Worm (Caenorhabditis elegans) whole organism, early embryonic: ENCODE data around the gene nrde-4.

ENCODE experiments used
- B0310.2 ChIP-seq: sonication (generic microtip); optimal IDR thresholded peaks from 2 replicates; lab custom pipeline; 2016; ENCODE audit warnings: mild to moderate bottlenecking, missing genetic modification characterization, missing compliant biosample characterization
- F13C5.2 ChIP-seq: sonication (generic microtip); optimal IDR thresholded peaks from 2 replicates; lab custom pipeline; 2017; ENCODE audit warnings: mild to moderate bottlenecking, missing genetic modification characterization, inconsistent platforms, missing compliant biosample characterization
- ama-1 ChIP-seq: fragments of 150-350 bp; optimal IDR thresholded peaks from 2 replicates; lab custom pipeline; 2014
- hmg-4 ChIP-seq: fragments of 200-800 bp; sonication (Bioruptor generic); optimal IDR thresholded peaks from 2 replicates; lab custom pipeline; 2018; ENCODE audit warnings: mild to moderate bottlenecking, missing genetic modification characterization, missing compliant biosample characterization

DNA sequence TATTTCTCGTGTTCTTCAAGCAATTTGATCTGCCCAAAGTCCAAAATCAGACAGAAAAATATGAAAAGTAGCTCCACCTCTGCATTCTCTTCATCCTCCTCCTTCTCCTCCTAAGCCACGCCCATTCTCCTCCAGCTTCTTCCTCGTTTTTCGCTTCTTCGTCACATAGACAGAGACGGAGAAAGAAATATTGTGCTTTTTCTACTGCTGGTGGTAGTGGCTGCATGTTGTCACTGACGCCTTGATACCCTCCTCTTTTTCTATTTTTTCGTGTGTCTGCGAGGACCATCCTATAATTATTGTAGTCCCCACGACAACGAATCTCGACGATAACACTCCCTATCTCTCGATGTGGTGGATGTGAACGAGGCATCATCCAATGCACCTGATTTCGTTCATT, 4.5 kb upstream of the nrde-4 start, which contains the start of gene C08G9.1:
- TF ChIP-seq ama-1 (lab: Kevin White, UChicago) (no peak), hmg-4 (no peak), B0310.2 (no peak), F13C5.2 (tag; lab: Kevin White, UChicago) (no peak)
